Worm (Caenorhabditis elegans): Measurements from ENCODE around the gene ZK185.2.

ZK185.2 gene

DNA sequence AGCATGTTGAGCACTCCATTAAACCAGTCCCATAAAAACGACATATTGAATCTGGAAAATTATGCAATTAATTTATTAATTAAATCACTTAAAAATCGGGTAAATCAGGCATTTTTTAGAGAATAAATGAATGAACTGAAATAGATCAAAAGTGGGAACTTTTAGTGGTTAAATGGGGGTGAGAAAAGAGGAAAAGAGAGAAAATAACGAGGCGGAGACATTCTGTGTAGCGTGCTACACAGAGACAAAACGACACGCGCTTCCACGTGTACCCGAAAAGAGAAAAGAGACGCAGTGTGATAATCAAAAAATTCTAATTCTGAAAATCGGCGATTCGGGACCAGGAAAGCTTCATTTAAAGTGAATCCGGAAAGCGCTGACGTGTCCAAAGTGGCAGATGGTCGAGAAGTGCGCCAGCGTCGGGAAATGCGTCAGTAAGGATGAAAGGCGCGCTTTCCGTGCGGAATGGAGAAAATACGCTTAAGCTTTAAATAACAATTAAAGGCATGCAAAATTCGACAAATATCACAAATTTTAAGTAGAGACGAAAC lies 23.0 kb upstream of the ZK185.2 start, which contains the start of gene sar-1:
Gene sar-1, minus strand, starts transcription at position 51 of the 551 bp plus-strand sequence.
- no peak for TF ChIP-seq ztf-11 (tag; optimal IDR thresholded peaks at IDR 0.05)
- TF ChIP-seq nhr-28 (tag; optimal IDR thresholded peaks at IDR 0.05) = no peak
- no peak for TF ChIP-seq mab-5 (tag; optimal IDR thresholded peaks at IDR 0.05)
- no peak for TF ChIP-seq nhr-76 (tag; optimal IDR thresholded peaks at IDR 0.05)
- peak; percentile 84 for TF ChIP-seq mep-1 (tag; optimal IDR thresholded peaks at IDR 0.05)
- TF ChIP-seq pha-4 (tag; optimal IDR thresholded peaks at IDR 0.05) = peak; percentile 69
- TF ChIP-seq elt-1 (tag; optimal IDR thresholded peaks at IDR 0.05; ENCODE audit: borderline replicate concordance, insufficient read depth) = no peak
- TF ChIP-seq lsy-2 (tag; optimal IDR thresholded peaks at IDR 0.05) = peak; percentile 14
- peak; percentile 32 for TF ChIP-seq unc-62 (GFP tag; optimal IDR thresholded peaks at IDR 0.05)
- TF ChIP-seq unc-120 (tag; optimal IDR thresholded peaks at IDR 0.05; ENCODE audit: poor library complexity, severe bottlenecking) = peak; percentile 47
- no peak for TF ChIP-seq hlh-1 (tag; optimal IDR thresholded peaks at IDR 0.05)
- no peak for TF ChIP-seq mls-2 (tag; optimal IDR thresholded peaks at IDR 0.05)
- no peak for TF ChIP-seq ham-2 (GFP tag; optimal IDR thresholded peaks at IDR 0.05)
- TF ChIP-seq snpc-4 (tag; optimal IDR thresholded peaks at IDR 0.05) = no peak
- no peak for TF ChIP-seq bed-3 (GFP tag; optimal IDR thresholded peaks at IDR 0.05)
- no peak for TF ChIP-seq nhr-237 (tag; optimal IDR thresholded peaks at IDR 0.05)
- no peak for TF ChIP-seq M03D4.4 (tag; optimal IDR thresholded peaks at IDR 0.05)
- TF ChIP-seq ces-1 (GFP tag; optimal IDR thresholded peaks at IDR 0.05) = no peak
- TF ChIP-seq blmp-1 (tag; optimal IDR thresholded peaks at IDR 0.05) = no peak
- no peak for TF ChIP-seq flh-1 (GFP tag; optimal IDR thresholded peaks at IDR 0.05)
- no peak for TF ChIP-seq cnd-1 (tag; optimal IDR thresholded peaks at IDR 0.05)
- peak; percentile 27 for TF ChIP-seq drap-1 (GFP tag; optimal IDR thresholded peaks at IDR 0.05)
- TF ChIP-seq sptf-1 (tag; optimal IDR thresholded peaks at IDR 0.05) = no peak
- TF ChIP-seq sem-2 (GFP tag; optimal IDR thresholded peaks at IDR 0.05) = no peak
- no peak for TF ChIP-seq tbx-8 (GFP tag; optimal IDR thresholded peaks at IDR 0.05)
- no peak for TF ChIP-seq ceh-83 (GFP tag; optimal IDR thresholded peaks at IDR 0.05)
- no peak for TF ChIP-seq ceh-39 (tag; optimal IDR thresholded peaks at IDR 0.05)
- TF ChIP-seq ceh-43 (GFP tag; optimal IDR thresholded peaks at IDR 0.05) = no peak
- no peak for TF ChIP-seq elt-3 (tag; optimal IDR thresholded peaks at IDR 0.05)
- no peak for TF ChIP-seq nhr-12 (tag; optimal IDR thresholded peaks at IDR 0.05)
- no peak for TF ChIP-seq nhr-2 (tag; optimal IDR thresholded peaks at IDR 0.05)
- peak; percentile 63 for TF ChIP-seq lin-13 (tag; optimal IDR thresholded peaks at IDR 0.05)
- no peak for TF ChIP-seq unc-39 (tag; optimal IDR thresholded peaks at IDR 0.05)
- TF ChIP-seq zip-8 (tag; optimal IDR thresholded peaks at IDR 0.05) = no peak
- no peak for TF ChIP-seq lin-32 (GFP tag; optimal IDR thresholded peaks at IDR 0.05)

- no peak for TF ChIP-seq unc-120 (tag; optimal IDR thresholded peaks at IDR 0.05; ENCODE audit: poor library complexity, severe bottlenecking)
- TF ChIP-seq unc-62 (GFP tag; optimal IDR thresholded peaks at IDR 0.05) = no peak
- TF ChIP-seq pha-4 (tag; optimal IDR thresholded peaks at IDR 0.05) = no peak
- TF ChIP-seq ceh-39 (tag; optimal IDR thresholded peaks at IDR 0.05) = no peak
- TF ChIP-seq ham-2 (GFP tag; optimal IDR thresholded peaks at IDR 0.05) = no peak
- TF ChIP-seq sptf-1 (tag; optimal IDR thresholded peaks at IDR 0.05) = no peak
- no peak for TF ChIP-seq tbx-8 (GFP tag; optimal IDR thresholded peaks at IDR 0.05)
- no peak for TF ChIP-seq elt-1 (tag; optimal IDR thresholded peaks at IDR 0.05; ENCODE audit: borderline replicate concordance, insufficient read depth)
- TF ChIP-seq M03D4.4 (tag; optimal IDR thresholded peaks at IDR 0.05) = no peak
- TF ChIP-seq ceh-43 (GFP tag; optimal IDR thresholded peaks at IDR 0.05) = no peak
- no peak for TF ChIP-seq flh-1 (GFP tag; optimal IDR thresholded peaks at IDR 0.05)
Measured at ce11 chrIV:4516478-4516877, 19.9 kb upstream of the ZK185.2 start.

ce11 chrIV:4517066-4517465 lies 19.3 kb upstream of the ZK185.2 start, which contains the start of gene ZK180.5:
Gene ZK180.5, minus strand, starts transcription at chrIV:4517166.
- no peak for TF ChIP-seq pha-4 (tag; optimal IDR thresholded peaks at IDR 0.05)
- TF ChIP-seq elt-3 (tag; optimal IDR thresholded peaks at IDR 0.05) = no peak
- no peak for TF ChIP-seq lin-32 (GFP tag; optimal IDR thresholded peaks at IDR 0.05)
- no peak for TF ChIP-seq hlh-1 (tag; optimal IDR thresholded peaks at IDR 0.05)
- TF ChIP-seq nhr-28 (tag; optimal IDR thresholded peaks at IDR 0.05) = no peak
- no peak for TF ChIP-seq mab-5 (tag; optimal IDR thresholded peaks at IDR 0.05)
- no peak for TF ChIP-seq mls-2 (tag; optimal IDR thresholded peaks at IDR 0.05)
- TF ChIP-seq flh-1 (GFP tag; optimal IDR thresholded peaks at IDR 0.05) = no peak
- TF ChIP-seq ces-1 (GFP tag; optimal IDR thresholded peaks at IDR 0.05) = no peak
- TF ChIP-seq ztf-11 (tag; optimal IDR thresholded peaks at IDR 0.05) = no peak
